Fruit fly (Drosophila melanogaster): ENCODE data around the gene Usp2.
A peak's percentile ranks its signal among the peaks of the same experiment; 100 is the strongest.

The Usp2 gene

DNA sequence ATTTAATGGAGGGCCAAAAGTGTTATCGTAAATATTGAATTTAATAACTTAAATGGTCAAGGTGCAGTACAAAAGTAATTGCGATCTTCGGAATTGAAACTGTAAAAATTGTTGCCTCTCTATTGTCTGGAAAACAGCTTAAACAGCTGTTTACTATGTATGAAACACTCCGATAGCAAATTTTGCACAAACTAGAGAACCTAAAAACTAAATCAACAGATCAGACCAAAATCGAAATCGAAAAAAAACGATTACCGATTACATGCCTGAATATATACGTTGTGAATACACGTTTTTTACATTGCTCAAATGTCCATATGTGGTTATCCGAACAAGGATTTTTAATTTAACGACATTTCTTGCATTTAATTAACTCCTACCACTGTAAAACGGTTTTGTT is 12.1 kb upstream of the Usp2 start (continued):
- 0 out of 2 replicates have a peak, but pooled peaks have one; percentile 17 for TF ChIP-seq CG31441 (GFP tag; IDR thresholded peaks at IDR 0.05)
- no peak for TF ChIP-seq Gug (GFP tag; IDR thresholded peaks at IDR 0.05)
- TF ChIP-seq chinmo (GFP tag; IDR thresholded peaks at IDR 0.05; ENCODE audit: partially characterized antibody), result no peak
- peak; percentile 28; the same call in 1 of the 3 replicates for TF ChIP-seq CG16813 (GFP tag; IDR thresholded peaks at IDR 0.05; ENCODE audit: partially characterized antibody)
- peak; percentile 2 for TF ChIP-seq CG8924 (tag; optimal IDR thresholded peaks at IDR 0.05)

DNA sequence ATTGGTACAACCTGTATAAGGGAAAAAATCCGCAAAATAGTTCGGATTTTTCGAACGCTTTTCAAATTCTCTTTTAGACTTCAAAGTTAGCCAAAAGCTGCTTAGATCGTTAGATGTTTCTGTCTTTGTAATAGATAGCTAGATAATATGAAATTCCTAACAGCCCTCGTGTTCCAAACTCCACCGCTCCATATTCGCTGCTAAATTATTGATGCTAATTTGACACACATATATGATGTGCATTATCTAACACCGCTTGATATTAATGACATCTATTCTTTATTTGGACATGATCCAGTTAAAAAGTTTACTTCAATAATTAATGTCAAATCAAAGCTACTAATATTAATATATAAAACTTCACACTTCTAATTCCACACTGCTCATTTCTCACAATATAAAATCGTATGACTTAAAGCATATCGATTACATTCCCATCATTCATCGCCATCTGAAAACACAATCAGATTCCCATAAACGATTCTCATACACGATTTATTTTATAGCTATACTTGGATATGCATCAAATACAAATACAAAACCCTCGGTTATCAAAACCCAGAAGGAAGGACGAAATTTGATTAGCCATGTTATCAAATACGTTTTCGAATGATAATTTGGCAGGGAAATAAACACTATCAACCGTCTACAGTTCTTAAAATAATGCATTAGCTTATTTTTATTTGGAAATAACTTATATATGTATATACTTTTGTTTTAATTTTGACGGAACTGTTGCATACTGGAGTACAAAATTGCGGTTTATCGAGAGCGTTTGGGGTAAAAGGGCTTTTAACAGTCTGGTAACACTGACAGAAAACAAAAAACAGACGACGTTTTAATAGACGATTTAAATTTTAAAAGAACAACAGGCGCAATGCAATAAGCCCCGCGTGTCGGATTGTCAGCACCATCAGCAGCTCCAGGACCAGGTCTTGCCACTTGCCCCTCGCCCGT is 11.4 kb upstream of the Usp2 start, which contains the start of gene CG14621:
Gene CG14621, plus strand, starts transcription at position 274 of the 957 bp plus-strand sequence.
- TF ChIP-seq CG14965 (GFP tag; optimal IDR thresholded peaks at IDR 0.05; ENCODE audit: borderline replicate concordance) (no peak), psq (GFP tag; optimal IDR thresholded peaks at IDR 0.05) (no peak), pfk (GFP tag; optimal IDR thresholded peaks at IDR 0.05) (peak; percentile 9), Bdp1 (GFP tag; optimal IDR thresholded peaks at IDR 0.05) (no peak), nerfin-2 (GFP tag; IDR thresholded peaks at IDR 0.05; ENCODE audit: partially characterized antibody) (no peak), lola (GFP tag; optimal IDR thresholded peaks at IDR 0.05) (peak in 1 of 3 experiments; percentile 41), Atf6 (GFP tag; IDR thresholded peaks at IDR 0.05) (no peak), ewg (GFP tag; optimal IDR thresholded peaks at IDR 0.05) (no peak), Kr (GFP tag; optimal IDR thresholded peaks at IDR 0.05) (no peak), bab2 (GFP tag; optimal IDR thresholded peaks at IDR 0.05) (no peak), Deaf1 (tag; optimal IDR thresholded peaks at IDR 0.05) (no peak), CG1647 (GFP tag; optimal IDR thresholded peaks at IDR 0.05) (no peak), lmd (GFP tag; IDR thresholded peaks at IDR 0.05) (peak; percentile 37; the same call in 1 of the 2 replicates), so (GFP tag; IDR thresholded peaks at IDR 0.05) (no peak), CG18764 (GFP tag; optimal IDR thresholded peaks at IDR 0.05) (peak; percentile 51), Hsf (GFP tag; optimal IDR thresholded peaks at IDR 0.05) (no peak), H2.0 (GFP tag; IDR thresholded peaks at IDR 0.05) (no peak), CG13296 (GFP tag; optimal IDR thresholded peaks at IDR 0.05) (no peak), Dref (GFP tag; IDR thresholded peaks at IDR 0.05) (peak; percentile 33), CG6272 (GFP tag; IDR thresholded peaks at IDR 0.05) (no peak), HHEX (GFP tag; optimal IDR thresholded peaks at IDR 0.05) (no peak), da (GFP tag; optimal IDR thresholded peaks at IDR 0.05) (no peak), CG2202 (tag; optimal IDR thresholded peaks at IDR 0.05) (no peak), unpg (GFP tag; optimal IDR thresholded peaks at IDR 0.05) (no peak), h (optimal IDR thresholded peaks at IDR 0.05) (no peak), CG12299 (tag; optimal IDR thresholded peaks at IDR 0.05) (no peak), maf-S (GFP tag; optimal IDR thresholded peaks at IDR 0.05) (no peak), CG13287 (GFP tag; IDR thresholded peaks at IDR 0.05; ENCODE audit: partially characterized antibody) (no peak), Nf-YA (GFP tag; IDR thresholded peaks at IDR 0.05) (no peak), pan (optimal IDR thresholded peaks at IDR 0.05) (no peak), pan (GFP tag; optimal IDR thresholded peaks at IDR 0.05 in 1 of 2, IDR thresholded peaks at IDR 0.05 in 1 of 2) (peak in 1 of 2 experiments; percentile 42), klu (GFP tag; IDR thresholded peaks at IDR 0.05) (no peak), CG10543 (GFP tag; optimal IDR thresholded peaks at IDR 0.05) (peak; percentile 2), CG5245 (GFP tag; optimal IDR thresholded peaks at IDR 0.05) (no peak), Fer1 (GFP tag; optimal IDR thresholded peaks at IDR 0.05) (no peak), CG31224 (GFP tag; IDR thresholded peaks at IDR 0.05) (no peak), hbn (GFP tag; IDR thresholded peaks at IDR 0.05; ENCODE audit: partially characterized antibody) (no peak), CG8359 (GFP tag; optimal IDR thresholded peaks at IDR 0.05; ENCODE audit: borderline replicate concordance) (no peak), CG11456 (GFP tag; IDR thresholded peaks at IDR 0.05) (no peak), en (GFP tag; optimal IDR thresholded peaks at IDR 0.05) (no peak), Mrtf (GFP tag; IDR thresholded peaks at IDR 0.05) (no peak), insv (GFP tag; optimal IDR thresholded peaks at IDR 0.05) (no peak), CG2116 (GFP tag; optimal IDR thresholded peaks at IDR 0.05) (peak; percentile 42)
